Fruit fly (Drosophila melanogaster) whole organism, larva: ENCODE data around the gene TfIIA-S-2.

Experiments used
- noc ChIP-seq: fragments of 200-800 bp; sonication (Bioruptor generic); optimal IDR thresholded peaks from 3 replicates; lab custom pipeline; 2019; ENCODE audit warnings: missing biosample characterization, mild to moderate bottlenecking, missing genetic modification characterization, moderate library complexity

Gene TfIIA-S-2

dm6 chrX:985911-986310, 25.5 kb downstream of the TfIIA-S-2 start:
- no peak for TF ChIP-seq noc

- no peak for TF ChIP-seq noc
Observed at dm6 chrX:966818-967217, 44.6 kb downstream of the TfIIA-S-2 start.

DNA sequence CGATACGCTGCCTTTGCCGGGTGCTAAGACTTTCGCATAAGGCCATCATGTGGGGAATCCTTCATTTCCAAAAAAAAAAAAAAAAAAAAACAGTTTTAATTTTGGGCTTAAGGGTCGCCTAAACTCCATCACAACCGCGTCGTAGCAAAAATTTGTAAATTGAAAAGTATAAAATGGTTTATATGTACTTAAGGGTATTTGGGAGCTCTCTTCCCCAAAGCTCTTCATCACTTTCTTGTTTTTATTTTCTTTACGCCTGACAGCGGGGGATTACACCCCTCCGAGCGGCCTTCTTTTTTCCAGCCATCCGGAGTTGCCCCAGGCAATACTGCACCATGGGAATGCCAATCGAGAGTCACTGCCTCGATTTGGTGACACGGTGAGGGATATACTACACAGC, 47.4 kb downstream of the TfIIA-S-2 start:
- TF ChIP-seq noc, result no peak
